Worm (Caenorhabditis elegans): ENCODE data around the gene orc-5.

Gene orc-5

ce11 chrIV:10780583-10780982 lies 46.2 kb upstream of the orc-5 start, which contains the start of gene swt-3:
Gene swt-3, minus strand, starts transcription at chrIV:10780683.
- no peak for TF ChIP-seq nhr-90 (tag; optimal IDR thresholded peaks at IDR 0.05; ENCODE audit: poor library complexity)
- TF ChIP-seq ceh-88 (GFP tag; IDR thresholded peaks at IDR 0.05), result no peak
- TF ChIP-seq mab-9 (GFP tag; IDR thresholded peaks at IDR 0.05), result no peak
- TF ChIP-seq lir-3 (tag; optimal IDR thresholded peaks at IDR 0.05; ENCODE audit: poor library complexity), result no peak
- no peak for TF ChIP-seq hpl-2 (GFP tag; optimal IDR thresholded peaks at IDR 0.05)
- TF ChIP-seq fkh-4 (tag; optimal IDR thresholded peaks at IDR 0.05; ENCODE audit: borderline replicate concordance), result no peak
- no peak for TF ChIP-seq snu-23 (GFP tag; optimal IDR thresholded peaks at IDR 0.05)
- no peak for TF ChIP-seq zag-1 (tag; optimal IDR thresholded peaks at IDR 0.05)
- no peak for TF ChIP-seq nhr-47 (tag; optimal IDR thresholded peaks at IDR 0.05)
- no peak for TF ChIP-seq fkh-10 (GFP tag; optimal IDR thresholded peaks at IDR 0.05)
- no peak for TF ChIP-seq vab-15 (tag; optimal IDR thresholded peaks at IDR 0.05)
- no peak for TF ChIP-seq tlp-1 (tag; optimal IDR thresholded peaks at IDR 0.05)
- no peak for TF ChIP-seq aha-1 (tag; optimal IDR thresholded peaks at IDR 0.05)
- TF ChIP-seq lsy-2 (tag; optimal IDR thresholded peaks at IDR 0.05), result no peak
- no peak for TF ChIP-seq pag-3 (tag; optimal IDR thresholded peaks at IDR 0.05; ENCODE audit: borderline replicate concordance, insufficient read depth)
- TF ChIP-seq efl-3 (GFP tag; optimal IDR thresholded peaks at IDR 0.05), result no peak
- TF ChIP-seq skn-1 (tag; optimal IDR thresholded peaks at IDR 0.05), result no peak

ce11 chrIV:10779328-10779727 lies 44.9 kb upstream of the orc-5 start:
- TF ChIP-seq mef-2 (tag; optimal IDR thresholded peaks at IDR 0.05), result no peak
- no peak for TF ChIP-seq lin-39 (tag; optimal IDR thresholded peaks at IDR 0.05)
- no peak for TF ChIP-seq nhr-84 (tag; optimal IDR thresholded peaks at IDR 0.05)
- no peak for TF ChIP-seq nhr-11 (tag; optimal IDR thresholded peaks at IDR 0.05)
- no peak for TF ChIP-seq unc-30 (tag; optimal IDR thresholded peaks at IDR 0.05)
- no peak for TF ChIP-seq nhr-237 (tag; optimal IDR thresholded peaks at IDR 0.05)
- TF ChIP-seq egl-13 (tag; optimal IDR thresholded peaks at IDR 0.05), result no peak
- no peak for TF ChIP-seq snu-23 (GFP tag; optimal IDR thresholded peaks at IDR 0.05)
- no peak for TF ChIP-seq blmp-1 (tag; optimal IDR thresholded peaks at IDR 0.05)
- TF ChIP-seq C16A3.4 (tag; optimal IDR thresholded peaks at IDR 0.05), result no peak
- TF ChIP-seq C34B4.2 (tag; optimal IDR thresholded peaks at IDR 0.05), result no peak
- no peak for TF ChIP-seq ceh-63 (GFP tag; optimal IDR thresholded peaks at IDR 0.05)

ce11 chrIV:10778582-10778981 lies 44.2 kb upstream of the orc-5 start:
- no peak for TF ChIP-seq lsy-2 (tag; optimal IDR thresholded peaks at IDR 0.05)
- TF ChIP-seq aly-2 (tag; optimal IDR thresholded peaks at IDR 0.05), result peak; percentile 17
- TF ChIP-seq nhr-85 (tag), result peak; percentile 39
- TF ChIP-seq sptf-1 (tag; optimal IDR thresholded peaks at IDR 0.05), result no peak

ce11 chrIV:10777600-10777999 lies 43.2 kb upstream of the orc-5 start:
- no peak for TF ChIP-seq grh-1 (GFP tag; IDR thresholded peaks at IDR 0.05)
- TF ChIP-seq ceh-63 (GFP tag; optimal IDR thresholded peaks at IDR 0.05), result no peak
- no peak for TF ChIP-seq hpl-2 (GFP tag; optimal IDR thresholded peaks at IDR 0.05)

- TF ChIP-seq ceh-82 (tag; optimal IDR thresholded peaks at IDR 0.05), result no peak
- no peak for TF ChIP-seq xbp-1 (tag; optimal IDR thresholded peaks at IDR 0.05)
- no peak for TF ChIP-seq nhr-90 (tag; optimal IDR thresholded peaks at IDR 0.05; ENCODE audit: poor library complexity)
- TF ChIP-seq lin-14 (GFP tag; optimal IDR thresholded peaks at IDR 0.05), result peak; percentile 29
- peak; percentile 25 for TF ChIP-seq snu-23 (GFP tag; optimal IDR thresholded peaks at IDR 0.05)
- peak in 1 of 2 experiments; percentile 16 for TF ChIP-seq lin-35 (GFP tag; optimal IDR thresholded peaks at IDR 0.05)
- peak in 2 of 6 experiments; percentile 5 to 12 for TF ChIP-seq elt-3 (tag; optimal IDR thresholded peaks at IDR 0.05)
- TF ChIP-seq lin-13 (GFP tag; optimal IDR thresholded peaks at IDR 0.05), result no peak
- TF ChIP-seq F16B12.6 (tag; optimal IDR thresholded peaks at IDR 0.05), result no peak
- TF ChIP-seq tbx-2 (tag; optimal IDR thresholded peaks at IDR 0.05), result peak; percentile 35
- peak; percentile 65 for TF ChIP-seq blmp-1 (tag; optimal IDR thresholded peaks at IDR 0.05)
- TF ChIP-seq nhr-71 (tag; optimal IDR thresholded peaks at IDR 0.05), result peak; percentile 16
- no peak for TF ChIP-seq grh-1 (GFP tag; IDR thresholded peaks at IDR 0.05)
- TF ChIP-seq nhr-20 (tag; optimal IDR thresholded peaks at IDR 0.05), result peak; percentile 61
- TF ChIP-seq nhr-85 (tag), result peak; percentile 89
- TF ChIP-seq hpl-2 (GFP tag; optimal IDR thresholded peaks at IDR 0.05), result no peak
- peak; percentile 24; the same call in 1 of the 2 replicates for TF ChIP-seq nhr-19 (GFP tag; conservative IDR thresholded peaks at IDR 0.05)
- TF ChIP-seq fkh-8 (tag; optimal IDR thresholded peaks at IDR 0.05), result no peak
- TF ChIP-seq skn-1 (tag; optimal IDR thresholded peaks at IDR 0.05), result no peak
- TF ChIP-seq lsy-2 (tag; optimal IDR thresholded peaks at IDR 0.05), result no peak
- peak in 1 of 2 experiments; percentile 57 for TF ChIP-seq mdl-1 (tag; optimal IDR thresholded peaks at IDR 0.05)
Observed at ce11 chrIV:10777076-10777475, 42.7 kb upstream of the orc-5 start.
